Worm (Caenorhabditis elegans) whole organism, L3 larva: ENCODE data around the gene slcf-1.

Experiments used
- R02D3.7 ChIP-seq: fragments of 150-350 bp; optimal IDR thresholded peaks from 2 replicates; lab custom pipeline; 2014; ENCODE audit warnings: missing biosample characterization, missing genetic modification characterization
- ZK546.5 ChIP-seq: sonication (generic microtip); optimal IDR thresholded peaks from 2 replicates; lab custom pipeline; 2017; ENCODE audit warnings: missing biosample characterization, missing genetic modification characterization
- aly-2 ChIP-seq: fragments of 150-350 bp; optimal IDR thresholded peaks from 2 replicates; lab custom pipeline; 2014; ENCODE audit warnings: missing biosample characterization, missing genetic modification characterization
- ceh-16 ChIP-seq: sonication (generic microtip); optimal IDR thresholded peaks from 2 replicates; lab custom pipeline; 2017; ENCODE audit warnings: missing biosample characterization, missing genetic modification characterization
- ceh-28 ChIP-seq: fragments of 150-350 bp; optimal IDR thresholded peaks from 2 replicates; lab custom pipeline; 2014; ENCODE audit warnings: missing biosample characterization, missing genetic modification reagents, missing genetic modification characterization
- ceh-9 ChIP-seq: sonication (generic microtip); optimal IDR thresholded peaks from 2 replicates; lab custom pipeline; 2018; ENCODE audit warnings: missing biosample characterization, missing genetic modification characterization
- daf-12 ChIP-seq: fragments of 150-350 bp; optimal IDR thresholded peaks from 2 replicates; lab custom pipeline; 2014; ENCODE audit warnings: missing biosample characterization, missing genetic modification reagents, missing genetic modification characterization
- egl-27 ChIP-seq: sonication (generic microtip); optimal IDR thresholded peaks from 4 replicates; lab custom pipeline; 2017; ENCODE audit warnings: missing biosample characterization, missing genetic modification reagents, missing genetic modification characterization
- egl-5 ChIP-seq: fragments of 150-350 bp; optimal IDR thresholded peaks from 2 replicates; lab custom pipeline; 2017; ENCODE audit warnings: missing biosample characterization, missing genetic modification reagents, missing genetic modification characterization, inconsistent platforms
- elt-1 ChIP-seq: fragments of 150-350 bp; optimal IDR thresholded peaks from 2 replicates; lab custom pipeline; 2014; ENCODE audit warnings: missing biosample characterization, missing genetic modification characterization
- elt-2 ChIP-seq: sonication (generic microtip); optimal IDR thresholded peaks from 2 replicates; lab custom pipeline; 2016; ENCODE audit warnings: missing genetic modification reagents, mild to moderate bottlenecking, missing genetic modification characterization, missing compliant biosample characterization
- elt-3 ChIP-seq, 3 experiments: fragments of 150-350 bp in 1 of 3; sonication (generic microtip) in 2 of 3; optimal IDR thresholded peaks; 2 replicates in 2 of 3; 4 replicates in 1 of 3; lab custom pipeline; 2014 to 2017; ENCODE audit warnings: missing biosample characterization in 3 of 3, missing genetic modification characterization in 3 of 3
- eor-1 ChIP-seq, 2 experiments: fragments of 150-350 bp; optimal IDR thresholded peaks; 2 replicates each; lab custom pipeline; 2014 to 2018; ENCODE audit warnings: missing biosample characterization in 2 of 2, missing genetic modification characterization in 2 of 2
- fkh-2 ChIP-seq: fragments of 150-350 bp; optimal IDR thresholded peaks from 2 replicates; lab custom pipeline; 2014; ENCODE audit warnings: missing biosample characterization, missing genetic modification reagents, missing genetic modification characterization
- hmg-11 ChIP-seq: sonication (generic microtip); optimal IDR thresholded peaks from 2 replicates; lab custom pipeline; 2016; ENCODE audit warnings: missing genetic modification characterization, missing compliant biosample characterization
- jun-1 ChIP-seq: fragments of 150-350 bp; optimal IDR thresholded peaks from 2 replicates; lab custom pipeline; 2014; ENCODE audit warnings: missing biosample characterization, missing genetic modification reagents, missing genetic modification characterization
- lin-39 ChIP-seq: fragments of 150-350 bp; optimal IDR thresholded peaks from 2 replicates; lab custom pipeline; 2018; ENCODE audit warnings: missing biosample characterization, missing genetic modification reagents, missing genetic modification characterization
- lsy-12 ChIP-seq: sonication (generic microtip); optimal IDR thresholded peaks from 2 replicates; lab custom pipeline; 2016; ENCODE audit warnings: mild to moderate bottlenecking, missing genetic modification characterization, missing compliant biosample characterization
- mdl-1 ChIP-seq: fragments of 150-350 bp; optimal IDR thresholded peaks from 2 replicates; lab custom pipeline; 2014; ENCODE audit warnings: missing biosample characterization, missing genetic modification characterization
- nfya-1 ChIP-seq: sonication (generic microtip); optimal IDR thresholded peaks from 2 replicates; lab custom pipeline; 2017; ENCODE audit warnings: missing genetic modification characterization, mild to moderate bottlenecking, missing compliant biosample characterization, antibody characterized with exemption, moderate library complexity; ENCODE audit not compliant: insufficient read depth
- nhr-12 ChIP-seq: fragments of 150-350 bp; optimal IDR thresholded peaks from 2 replicates; lab custom pipeline; 2014; ENCODE audit warnings: missing biosample characterization, missing genetic modification characterization
- nhr-23 ChIP-seq: fragments of 150-350 bp; optimal IDR thresholded peaks from 2 replicates; lab custom pipeline; 2014; ENCODE audit warnings: missing biosample characterization, missing genetic modification reagents, missing genetic modification characterization
- nhr-237 ChIP-seq: fragments of 150-350 bp; optimal IDR thresholded peaks from 2 replicates; lab custom pipeline; 2014; ENCODE audit warnings: missing biosample characterization, missing genetic modification characterization
- nhr-25 ChIP-seq: sonication (generic microtip); optimal IDR thresholded peaks from 2 replicates; lab custom pipeline; 2017; ENCODE audit warnings: missing biosample characterization, missing genetic modification characterization
- nhr-28 ChIP-seq: fragments of 150-350 bp; optimal IDR thresholded peaks from 2 replicates; lab custom pipeline; 2014; ENCODE audit warnings: missing biosample characterization, missing genetic modification characterization
- nhr-43 ChIP-seq: sonication (generic microtip); optimal IDR thresholded peaks from 2 replicates; lab custom pipeline; 2016; ENCODE audit warnings: mild to moderate bottlenecking, missing genetic modification characterization, missing compliant biosample characterization; ENCODE audit not compliant: poor library complexity, severe bottlenecking
- nhr-76 ChIP-seq: fragments of 150-350 bp; sonication (generic microtip); optimal IDR thresholded peaks from 5 replicates; lab custom pipeline; 2014; ENCODE audit warnings: missing biosample characterization, missing genetic modification characterization
- nhr-77 ChIP-seq: fragments of 150-350 bp; optimal IDR thresholded peaks from 2 replicates; lab custom pipeline; 2014; ENCODE audit warnings: missing biosample characterization, missing genetic modification characterization
- pha-4 ChIP-seq: fragments of 150-350 bp; optimal IDR thresholded peaks from 2 replicates; lab custom pipeline; 2014; ENCODE audit warnings: missing biosample characterization, missing genetic modification reagents, missing genetic modification characterization
- skn-1 ChIP-seq: fragments of 150-350 bp; optimal IDR thresholded peaks from 2 replicates; lab custom pipeline; 2014; ENCODE audit warnings: missing biosample characterization, missing genetic modification characterization
- snpc-4 ChIP-seq: fragments of 150-350 bp; optimal IDR thresholded peaks from 2 replicates; lab custom pipeline; 2014; ENCODE audit warnings: missing biosample characterization, missing genetic modification characterization
- tbx-2 ChIP-seq: sonication (generic microtip); optimal IDR thresholded peaks from 2 replicates; lab custom pipeline; 2016; ENCODE audit warnings: mild to moderate bottlenecking, missing genetic modification characterization, missing compliant biosample characterization
- unc-62 ChIP-seq: fragments of 150-350 bp; sonication (generic microtip); optimal IDR thresholded peaks from 4 replicates; lab custom pipeline; 2014; ENCODE audit warnings: missing biosample characterization, missing genetic modification reagents, missing genetic modification characterization
- ztf-11 ChIP-seq: fragments of 150-350 bp; optimal IDR thresholded peaks from 2 replicates; lab custom pipeline; 2014; ENCODE audit warnings: missing biosample characterization, missing genetic modification characterization

Gene slcf-1

DNA sequence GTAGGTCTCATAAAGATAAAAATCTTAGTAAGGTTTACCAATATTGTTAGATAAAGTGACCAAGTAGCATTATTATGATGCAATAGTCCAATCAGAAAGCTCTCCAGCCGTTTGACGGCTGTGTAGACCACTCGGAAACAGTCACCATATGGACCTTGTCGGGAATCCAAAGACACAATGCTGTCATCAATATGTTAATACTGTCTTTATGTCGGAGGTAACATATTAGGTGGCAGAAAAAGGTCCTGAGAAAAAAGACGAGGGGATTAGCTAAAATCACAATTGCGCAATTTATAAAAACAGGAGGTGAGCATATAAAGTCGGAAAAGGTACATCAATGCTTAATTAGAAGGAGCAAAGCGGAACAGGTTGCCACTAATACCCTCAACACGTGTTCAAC, 21.1 kb upstream of the slcf-1 start:
- TF ChIP-seq skn-1 (tag; lab: Kevin White, UChicago) (no peak), nhr-43 (tag; lab: Kevin White, UChicago) (no peak), lin-39 (tag; lab: Kevin White, UChicago) (no peak), pha-4 (tag; lab: Kevin White, UChicago) (no peak), fkh-2 (tag; lab: Kevin White, UChicago) (no peak), nhr-12 (tag; lab: Kevin White, UChicago) (no peak), egl-27 (no peak), unc-62 (no peak), ztf-11 (no peak), aly-2 (tag; lab: Kevin White, UChicago) (no peak), daf-12 (no peak), ceh-16 (tag; lab: Kevin White, UChicago) (no peak), mdl-1 (tag; lab: Kevin White, UChicago) (no peak), nhr-77 (tag; lab: Kevin White, UChicago) (no peak), snpc-4 (tag; lab: Kevin White, UChicago) (no peak), lsy-12 (no peak), eor-1 (tag; optimal IDR thresholded peaks at IDR 0.05; lab: Kevin White, UChicago) (no peak), nhr-76 (tag; lab: Kevin White, UChicago) (no peak)

DNA sequence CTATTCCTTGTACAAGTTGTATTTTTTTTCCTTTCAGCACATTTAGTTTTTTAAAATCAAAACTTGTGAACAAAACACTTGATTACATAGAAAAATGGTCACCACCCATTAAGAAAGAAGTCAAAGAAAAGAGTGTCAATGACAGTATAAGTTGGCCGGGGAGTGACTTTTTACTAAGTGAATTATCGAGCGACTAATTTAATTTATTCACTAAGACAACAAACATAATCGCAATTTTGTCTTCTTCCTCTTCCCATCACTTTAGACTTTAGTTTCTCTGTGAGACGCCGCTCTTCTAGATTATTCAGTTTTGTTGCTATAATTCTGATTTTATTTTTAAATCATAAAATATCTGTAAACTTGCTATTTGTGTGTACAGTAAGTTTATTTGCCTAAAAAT, 15.0 kb upstream of the slcf-1 start:
- no peak for TF ChIP-seq lsy-12
- no peak for TF ChIP-seq eor-1 (tag; optimal IDR thresholded peaks at IDR 0.05; lab: Kevin White, UChicago)
- no peak for TF ChIP-seq tbx-2 (tag; lab: Kevin White, UChicago)
- no peak for TF ChIP-seq elt-3 (tag; optimal IDR thresholded peaks at IDR 0.05; lab: Kevin White, UChicago)
- no peak for TF ChIP-seq elt-2
- no peak for TF ChIP-seq nhr-12 (tag; lab: Kevin White, UChicago)
- TF ChIP-seq skn-1 (tag; lab: Kevin White, UChicago) = no peak
- TF ChIP-seq ceh-28 = no peak

DNA sequence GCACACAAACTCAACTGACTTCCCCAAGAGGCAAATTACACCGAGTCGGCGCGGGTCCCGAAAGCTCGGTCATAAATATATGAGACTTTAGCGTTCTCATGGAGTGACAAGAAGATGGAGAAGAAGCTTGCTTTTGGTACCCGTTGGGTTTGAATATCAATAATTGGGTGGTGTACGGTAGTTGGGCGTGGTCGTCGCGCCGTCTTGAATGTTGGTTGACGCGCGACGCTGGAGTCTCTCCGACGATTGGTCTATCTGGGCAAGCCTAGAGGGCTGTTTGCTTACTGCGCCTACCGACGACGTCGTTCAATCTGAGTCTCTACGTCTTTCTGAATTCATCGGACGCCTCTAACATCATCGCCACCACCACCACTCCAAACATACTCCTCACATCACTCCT, 14.3 kb upstream of the slcf-1 start:
- TF ChIP-seq nhr-25 (tag; lab: Kevin White, UChicago) (no peak), nfya-1 (tag; lab: Kevin White, UChicago) (peak; percentile 82)

DNA sequence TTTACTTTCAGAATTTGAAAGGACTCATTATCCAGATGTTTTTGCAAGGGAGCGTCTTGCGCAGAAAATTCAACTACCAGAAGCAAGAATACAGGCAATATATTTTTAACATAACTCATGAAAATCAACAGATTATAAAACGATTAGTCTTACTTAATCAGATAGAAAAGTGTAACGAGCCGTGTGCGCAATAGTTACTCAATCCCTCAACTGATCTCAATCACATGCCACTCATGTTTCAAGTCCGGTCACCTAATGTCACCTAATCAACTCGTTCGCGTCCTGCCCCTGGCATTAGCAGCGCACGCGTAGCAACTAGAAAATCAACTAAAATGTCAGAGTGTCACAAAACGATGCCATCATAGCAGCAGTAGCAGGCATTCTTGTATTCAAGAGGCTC, 12.5 kb upstream of the slcf-1 start:
- TF ChIP-seq egl-27 (no peak), nfya-1 (tag; lab: Kevin White, UChicago) (no peak), jun-1 (tag; lab: Kevin White, UChicago) (no peak), hmg-11 (tag; lab: Kevin White, UChicago) (no peak), pha-4 (tag; lab: Kevin White, UChicago) (no peak), R02D3.7 (no peak)

DNA sequence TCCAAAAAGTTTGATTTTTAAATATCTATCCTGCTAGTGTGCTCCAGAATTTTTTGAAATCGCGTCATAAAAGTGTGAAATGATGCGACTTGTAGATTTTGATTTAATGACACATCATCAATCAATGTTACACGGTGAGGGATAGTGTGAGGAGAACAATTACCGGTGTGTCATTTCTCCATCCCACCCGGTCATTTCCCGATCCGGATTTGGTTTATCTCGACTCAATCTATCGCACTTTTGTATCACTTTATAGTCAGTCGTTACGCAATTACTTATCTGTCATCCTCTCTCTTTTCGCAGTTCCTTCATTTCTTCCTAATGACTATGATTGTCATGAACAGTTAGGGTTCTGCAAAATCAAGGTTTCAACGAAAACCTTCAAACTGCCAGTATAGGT, 8.9 kb upstream of the slcf-1 start:
- no peak for TF ChIP-seq daf-12
- TF ChIP-seq skn-1 (tag; lab: Kevin White, UChicago) = no peak
- TF ChIP-seq nhr-23 (tag; lab: Kevin White, UChicago) = no peak
- no peak for TF ChIP-seq nhr-237 (tag; lab: Kevin White, UChicago)
- TF ChIP-seq egl-5 (tag; lab: Kevin White, UChicago) = no peak
- no peak for TF ChIP-seq elt-1 (tag; lab: Kevin White, UChicago)
- no peak for TF ChIP-seq elt-3 (tag; optimal IDR thresholded peaks at IDR 0.05; lab: Kevin White, UChicago)
- no peak for TF ChIP-seq nhr-28 (tag; lab: Kevin White, UChicago)
- no peak for TF ChIP-seq ztf-11
- TF ChIP-seq elt-2 = no peak
- no peak for TF ChIP-seq pha-4 (tag; lab: Kevin White, UChicago)
- TF ChIP-seq ceh-9 (tag; lab: Kevin White, UChicago) = no peak
- TF ChIP-seq ZK546.5 (tag; lab: Kevin White, UChicago) = no peak
- TF ChIP-seq unc-62 = no peak
